Worm (Caenorhabditis elegans) whole organism, young adult: ENCODE results near the gene gst-6.

Experiments
- B0019.2 ChIP-seq: fragments of 200-800 bp; sonication (Bioruptor generic); conservative IDR thresholded peaks from 2 replicates; pipeline ENCODE4 v1.3.6; 2022; ENCODE audit warnings: missing genetic modification reagents, missing genetic modification characterization, missing compliant biosample characterization
- D2030.7 ChIP-seq: fragments of 200-800 bp; sonication (Bioruptor generic); IDR thresholded peaks from 2 replicates; pipeline ENCODE4 v1.3.6; 2022; ENCODE audit warnings: missing genetic modification reagents, missing genetic modification characterization, missing compliant biosample characterization
- F22D6.2 ChIP-seq: sonication (generic microtip); optimal IDR thresholded peaks from 2 replicates; lab custom pipeline; 2016; ENCODE audit warnings: mild to moderate bottlenecking, missing genetic modification characterization, missing compliant biosample characterization
- F33H1.4 ChIP-seq: fragments of 200-800 bp; sonication (Bioruptor generic); IDR thresholded peaks from 2 replicates; pipeline ENCODE4 v1.3.6; 2022; ENCODE audit warnings: missing genetic modification reagents, missing genetic modification characterization, missing compliant biosample characterization
- F55B11.4 ChIP-seq: sonication (generic microtip); optimal IDR thresholded peaks from 2 replicates; lab custom pipeline; 2016; ENCODE audit warnings: missing compliant biosample characterization, missing genetic modification characterization, borderline replicate concordance; ENCODE audit not compliant: insufficient read depth
- F57C9.4 ChIP-seq: sonication (generic microtip); optimal IDR thresholded peaks from 2 replicates; lab custom pipeline; 2017; ENCODE audit warnings: mild to moderate bottlenecking, missing genetic modification characterization, missing compliant biosample characterization
- K11D2.4 ChIP-seq: fragments of 200-800 bp; sonication (Bioruptor generic); IDR thresholded peaks from 2 replicates; pipeline ENCODE4 v1.3.6; 2022; ENCODE audit warnings: missing genetic modification reagents, missing genetic modification characterization, missing compliant biosample characterization
- T26A5.8 ChIP-seq: sonication (generic microtip); optimal IDR thresholded peaks from 2 replicates; lab custom pipeline; 2016; ENCODE audit warnings: missing genetic modification characterization, missing compliant biosample characterization
- Y53G8AR.9 ChIP-seq: fragments of 200-800 bp; sonication (Bioruptor generic); conservative IDR thresholded peaks from 2 replicates; pipeline ENCODE4 v1.3.6; 2022; ENCODE audit warnings: missing genetic modification reagents, missing genetic modification characterization, missing compliant biosample characterization
- Y67H2A.10 ChIP-seq: fragments of 200-800 bp; sonication (Bioruptor generic); conservative IDR thresholded peaks from 2 replicates; pipeline ENCODE4 v1.3.6; 2022; ENCODE audit warnings: missing genetic modification reagents, missing genetic modification characterization, missing compliant biosample characterization
- Y79H2A.3 ChIP-seq: fragments of 200-800 bp; sonication (Bioruptor generic); conservative IDR thresholded peaks from 2 replicates; pipeline ENCODE4 v1.3.6; 2022; ENCODE audit warnings: missing genetic modification reagents, missing genetic modification characterization, missing compliant biosample characterization
- Y95B8A.8 ChIP-seq: fragments of 200-800 bp; sonication (Bioruptor generic); IDR thresholded peaks from 2 replicates; pipeline ENCODE4 v1.3.6; 2022; ENCODE audit warnings: missing genetic modification reagents, missing genetic modification characterization, missing compliant biosample characterization
- ama-1 ChIP-seq, 3 experiments: fragments of 150-350 bp in 1 of 3; sonication (generic microtip) in 2 of 3; optimal IDR thresholded peaks; 2 replicates each; lab custom pipeline; 2014 to 2018; ENCODE audit warnings: missing biosample characterization in 2 of 3, missing genetic modification characterization in 2 of 3, missing genetic modification reagents in 2 of 3
- atf-7 ChIP-seq: sonication (generic microtip); optimal IDR thresholded peaks from 2 replicates; lab custom pipeline; 2017; ENCODE audit warnings: mild to moderate bottlenecking, missing genetic modification characterization, missing compliant biosample characterization
- athp-1 ChIP-seq: sonication (generic microtip); optimal IDR thresholded peaks from 2 replicates; lab custom pipeline; 2017; ENCODE audit warnings: mild to moderate bottlenecking, missing genetic modification characterization, missing compliant biosample characterization
- bed-1 ChIP-seq: fragments of 200-800 bp; sonication (Bioruptor generic); IDR thresholded peaks from 2 replicates; pipeline ENCODE4 v1.3.6; 2022; ENCODE audit warnings: missing genetic modification reagents, missing genetic modification characterization, missing compliant biosample characterization
- cebp-1 ChIP-seq, 2 experiments: fragments of 200-800 bp in 1 of 2; sonication (Bioruptor generic) in 1 of 2; sonication (generic microtip) in 1 of 2; IDR thresholded peaks in 1 of 2; optimal IDR thresholded peaks in 1 of 2; 2 replicates each; pipeline versions ENCODE4 v1.3.6 to Lab custom; 2017 to 2022; ENCODE audit warnings: missing compliant biosample characterization in 2 of 2, missing genetic modification characterization in 2 of 2, mild to moderate bottlenecking in 1 of 2, missing genetic modification reagents in 1 of 2, moderate library complexity in 1 of 2
- cebp-2 ChIP-seq: fragments of 200-800 bp; sonication (Bioruptor generic); IDR thresholded peaks from 2 replicates; pipeline ENCODE4 v1.3.6; 2022; ENCODE audit warnings: missing genetic modification characterization, missing compliant biosample characterization
- dox-1 ChIP-seq: fragments of 200-800 bp; sonication (Bioruptor generic); IDR thresholded peaks from 2 replicates; pipeline ENCODE4 v1.3.6; 2022; ENCODE audit warnings: missing genetic modification reagents, missing genetic modification characterization, missing compliant biosample characterization
- dpl-1 ChIP-seq: fragments of 150-350 bp; optimal IDR thresholded peaks from 2 replicates; lab custom pipeline; 2014; ENCODE audit warnings: missing biosample characterization, missing genetic modification reagents, missing genetic modification characterization
- efl-1 ChIP-seq: fragments of 150-350 bp; optimal IDR thresholded peaks from 2 replicates; lab custom pipeline; 2014; ENCODE audit warnings: missing biosample characterization, missing genetic modification reagents, missing genetic modification characterization
- fkh-3 ChIP-seq: sonication (generic microtip); optimal IDR thresholded peaks from 2 replicates; lab custom pipeline; 2016; ENCODE audit warnings: mild to moderate bottlenecking, missing genetic modification characterization, missing compliant biosample characterization
- gei-17 ChIP-seq: fragments of 200-800 bp; sonication (Bioruptor generic); optimal IDR thresholded peaks from 2 replicates; lab custom pipeline; 2018; ENCODE audit warnings: mild to moderate bottlenecking, missing genetic modification characterization, missing compliant biosample characterization
- hlh-26 ChIP-seq: fragments of 200-800 bp; sonication (Bioruptor generic); conservative IDR thresholded peaks from 2 replicates; pipeline ENCODE4 v1.3.6; 2022; ENCODE audit warnings: missing genetic modification reagents, missing genetic modification characterization, missing compliant biosample characterization
- hmg-1.2 ChIP-seq: fragments of 200-800 bp; sonication (Bioruptor generic); IDR thresholded peaks from 2 replicates; pipeline ENCODE4 v1.3.6; 2022; ENCODE audit warnings: missing genetic modification reagents, missing genetic modification characterization, missing compliant biosample characterization
- hrde-1 ChIP-seq: sonication (generic microtip); optimal IDR thresholded peaks from 2 replicates; lab custom pipeline; 2016; ENCODE audit warnings: missing genetic modification characterization, mild to moderate bottlenecking, missing compliant biosample characterization, moderate library complexity, missing genotype, missing genetic modification reagents, borderline replicate concordance
- hsf-1 ChIP-seq: fragments of 200-800 bp; sonication (Bioruptor generic); IDR thresholded peaks from 2 replicates; pipeline ENCODE4 v1.3.6; 2022; ENCODE audit warnings: missing genetic modification reagents, missing genetic modification characterization, missing compliant biosample characterization
- lin-40 ChIP-seq: sonication (generic microtip); optimal IDR thresholded peaks from 2 replicates; lab custom pipeline; 2016; ENCODE audit warnings: missing genetic modification characterization, mild to moderate bottlenecking, missing compliant biosample characterization, missing genotype, missing genetic modification reagents
- lin-54 ChIP-seq: fragments of 200-800 bp; sonication (Bioruptor generic); optimal IDR thresholded peaks from 2 replicates; lab custom pipeline; 2018; ENCODE audit warnings: mild to moderate bottlenecking, missing genetic modification characterization, missing compliant biosample characterization
- lir-1 ChIP-seq: fragments of 200-800 bp; sonication (Bioruptor generic); conservative IDR thresholded peaks from 2 replicates; pipeline ENCODE4 v1.3.6; 2022; ENCODE audit warnings: missing genetic modification reagents, missing genetic modification characterization, missing compliant biosample characterization
- lsl-1 ChIP-seq: fragments of 200-800 bp; sonication (Bioruptor generic); optimal IDR thresholded peaks from 2 replicates; lab custom pipeline; 2018; ENCODE audit warnings: mild to moderate bottlenecking, missing genetic modification characterization, moderate library complexity, missing compliant biosample characterization
- madf-8 ChIP-seq: fragments of 200-800 bp; sonication (Bioruptor generic); conservative IDR thresholded peaks from 2 replicates; pipeline ENCODE4 v1.3.6; 2022; ENCODE audit warnings: missing genetic modification reagents, missing genetic modification characterization, missing compliant biosample characterization
- nfya-2 ChIP-seq: fragments of 200-800 bp; sonication (Bioruptor generic); IDR thresholded peaks from 2 replicates; pipeline ENCODE4 v1.3.6; 2022; ENCODE audit warnings: missing genetic modification reagents, missing genetic modification characterization, missing compliant biosample characterization
- nfyb-1 ChIP-seq: fragments of 200-800 bp; sonication (Bioruptor generic); IDR thresholded peaks from 2 replicates; pipeline ENCODE4 v1.3.6; 2022; ENCODE audit warnings: missing genetic modification reagents, missing genetic modification characterization, missing compliant biosample characterization
- nhr-80 ChIP-seq: sonication (generic microtip); optimal IDR thresholded peaks from 2 replicates; lab custom pipeline; 2016; ENCODE audit warnings: missing genetic modification characterization, missing compliant biosample characterization
- pbrm-1 ChIP-seq: fragments of 200-800 bp; sonication (Bioruptor generic); IDR thresholded peaks from 2 replicates; pipeline ENCODE4 v1.3.6; 2022; ENCODE audit warnings: missing genetic modification reagents, missing genetic modification characterization, missing compliant biosample characterization
- pha-4 ChIP-seq: fragments of 150-350 bp; sonication (generic microtip); optimal IDR thresholded peaks from 2 replicates; lab custom pipeline; 2014; ENCODE audit warnings: missing biosample characterization, missing genetic modification reagents, missing genetic modification characterization
- rpc-1 ChIP-seq, 2 experiments: fragments of 150-350 bp in 1 of 2; sonication (generic microtip) in 1 of 2; optimal IDR thresholded peaks; 2 replicates each; lab custom pipeline; 2014 to 2018; ENCODE audit warnings: missing biosample characterization in 1 of 2, missing genetic modification characterization in 1 of 2, missing genetic modification reagents in 1 of 2, missing genotype in 1 of 2
- snpc-1.3 ChIP-seq: sonication (generic microtip); optimal IDR thresholded peaks from 2 replicates; lab custom pipeline; 2017; ENCODE audit warnings: missing genetic modification characterization, mild to moderate bottlenecking, missing compliant biosample characterization, antibody characterized with exemption, moderate library complexity, missing genotype, missing genetic modification reagents; ENCODE audit not compliant: insufficient read depth
- tbp1 ChIP-seq: fragments of 200-800 bp; sonication (Bioruptor generic); optimal IDR thresholded peaks from 2 replicates; lab custom pipeline; 2018; ENCODE audit warnings: mild to moderate bottlenecking, missing genetic modification characterization, missing compliant biosample characterization
- tbx-9 ChIP-seq: sonication (generic microtip); optimal IDR thresholded peaks from 2 replicates; lab custom pipeline; 2016; ENCODE audit warnings: borderline replicate concordance, missing genetic modification characterization, inconsistent platforms, missing compliant biosample characterization
- tlf-1 ChIP-seq: fragments of 200-800 bp; sonication (Bioruptor generic); optimal IDR thresholded peaks from 2 replicates; lab custom pipeline; 2018; ENCODE audit warnings: mild to moderate bottlenecking, missing genetic modification characterization, missing compliant biosample characterization
- unc-130 ChIP-seq: sonication (generic microtip); optimal IDR thresholded peaks from 2 replicates; lab custom pipeline; 2016; ENCODE audit warnings: missing genetic modification reagents, missing genetic modification characterization, missing compliant biosample characterization
- unc-62 ChIP-seq: fragments of 150-350 bp; optimal IDR thresholded peaks from 2 replicates; lab custom pipeline; 2014; ENCODE audit warnings: missing biosample characterization, missing genetic modification reagents, missing genetic modification characterization
- xnd-1 ChIP-seq: sonication (generic microtip); optimal IDR thresholded peaks from 2 replicates; lab custom pipeline; 2016; ENCODE audit warnings: missing genotype, missing genetic modification reagents, missing genetic modification characterization, missing compliant biosample characterization

Gene gst-6

ce11 chrII:4876091-4876490 lies 3.6 kb upstream of the gst-6 start, which contains the start of gene F11G11.13:
TSS of gene F11G11.13 (minus strand) at chrII:4876179.
- TF ChIP-seq lsl-1 (GFP tag; lab: Kevin White, UChicago): no peak
- TF ChIP-seq lin-40 (tag; lab: Kevin White, UChicago): peak; percentile 16

ce11 chrII:4881727-4882126 lies 2.0 kb downstream of the gst-6 start, which contains the start of gene gst-7:
TSS of gene gst-7 (plus strand) at chrII:4882062.
- TF ChIP-seq cebp-1 (GFP tag; IDR thresholded peaks at IDR 0.05; lab: Robert Waterston, UW): no peak
- TF ChIP-seq cebp-1 (tag; optimal IDR thresholded peaks at IDR 0.05; lab: Kevin White, UChicago): peak; percentile 1
- peak; percentile 25; the same call in 1 of the 2 replicates for TF ChIP-seq D2030.7
- TF ChIP-seq lin-40 (tag; lab: Kevin White, UChicago): peak; percentile 28
- TF ChIP-seq F55B11.4 (tag; lab: Kevin White, UChicago): no peak
- TF ChIP-seq ama-1 (optimal IDR thresholded peaks at IDR 0.05; lab: Kevin White, UChicago): no peak
- no peak for TF ChIP-seq ama-1 (GFP tag; optimal IDR thresholded peaks at IDR 0.05; lab: Kevin White, UChicago)
- no peak for TF ChIP-seq athp-1 (tag; lab: Kevin White, UChicago)
- no peak for TF ChIP-seq unc-62 (GFP tag; lab: Kevin White, UChicago)
- no peak for TF ChIP-seq Y67H2A.10
- TF ChIP-seq dox-1: 0 out of 2 replicates have a peak, but pooled peaks have one; percentile 7
- TF ChIP-seq tbx-9 (tag; lab: Kevin White, UChicago): no peak
- TF ChIP-seq snpc-1.3 (tag; lab: Kevin White, UChicago): no peak
- TF ChIP-seq atf-7: no peak
- peak; percentile 10 for TF ChIP-seq lsl-1 (GFP tag; lab: Kevin White, UChicago)
- TF ChIP-seq pha-4 (tag; lab: Kevin White, UChicago): no peak
- no peak for TF ChIP-seq Y79H2A.3 (GFP tag; lab: Robert Waterston, UW)
- TF ChIP-seq unc-130: no peak
- no peak for TF ChIP-seq F57C9.4 (tag; lab: Kevin White, UChicago)
- no peak for TF ChIP-seq pbrm-1 (GFP tag; lab: Robert Waterston, UW)
- no peak for TF ChIP-seq gei-17
- TF ChIP-seq hlh-26 (GFP tag; lab: Robert Waterston, UW): no peak
- no peak for TF ChIP-seq fkh-3
- peak; percentile 18 for TF ChIP-seq lin-54 (GFP tag; lab: Kevin White, UChicago)
- TF ChIP-seq cebp-2 (GFP tag; lab: Robert Waterston, UW): no peak
- TF ChIP-seq dpl-1 (GFP tag; lab: Kevin White, UChicago): peak; percentile 48
- no peak for TF ChIP-seq F33H1.4
- TF ChIP-seq hrde-1: no peak
- 0 out of 2 replicates have a peak, but pooled peaks have one; percentile 32 for TF ChIP-seq nfyb-1
- no peak for TF ChIP-seq lir-1 (GFP tag; lab: Robert Waterston, UW)
- no peak for TF ChIP-seq tlf-1 (GFP tag; lab: Kevin White, UChicago)
- no peak for TF ChIP-seq K11D2.4 (GFP tag; lab: Robert Waterston, UW)
- TF ChIP-seq xnd-1: no peak
- TF ChIP-seq madf-8 (GFP tag; lab: Robert Waterston, UW): peak; percentile 35; the same call in 1 of the 2 replicates
- no peak for TF ChIP-seq nfya-2 (GFP tag; lab: Robert Waterston, UW)
- TF ChIP-seq hsf-1 (GFP tag; lab: Robert Waterston, UW): peak; percentile 44; the same call in 1 of the 2 replicates
- no peak for TF ChIP-seq bed-1 (GFP tag; lab: Robert Waterston, UW)
- TF ChIP-seq B0019.2 (GFP tag; lab: Robert Waterston, UW): no peak
- TF ChIP-seq F22D6.2 (tag; lab: Kevin White, UChicago): no peak
- peak; percentile 58 for TF ChIP-seq nhr-80 (tag; lab: Kevin White, UChicago)
- TF ChIP-seq Y95B8A.8 (GFP tag; lab: Robert Waterston, UW): no peak
- peak; percentile 68 for TF ChIP-seq efl-1 (GFP tag; lab: Kevin White, UChicago)
- TF ChIP-seq T26A5.8 (tag; lab: Kevin White, UChicago): no peak
- peak; percentile 58; the same call in 1 of the 2 replicates for TF ChIP-seq hmg-1.2 (GFP tag; lab: Robert Waterston, UW)
- peak; percentile 41 for TF ChIP-seq tbp1
- no peak for TF ChIP-seq rpc-1 (optimal IDR thresholded peaks at IDR 0.05; lab: Kevin White, UChicago)
- no peak for TF ChIP-seq rpc-1 (tag; optimal IDR thresholded peaks at IDR 0.05; lab: Kevin White, UChicago)
- TF ChIP-seq Y53G8AR.9 (GFP tag; lab: Robert Waterston, UW): no peak
